Worm (Caenorhabditis elegans) whole organism, mixed stage, embryonic: ENCODE measurements around the gene C27C12.3.

Source experiments
- elt-1 ChIP-seq: sonication (generic microtip); optimal IDR thresholded peaks from 2 replicates; lab custom pipeline; 2017; ENCODE audit warnings: missing genetic modification characterization, mild to moderate bottlenecking, missing compliant biosample characterization, antibody characterized with exemption, moderate library complexity, borderline replicate concordance; ENCODE audit not compliant: insufficient read depth
- ham-2 ChIP-seq: fragments of 200-800 bp; sonication (Bioruptor generic); optimal IDR thresholded peaks from 2 replicates; lab custom pipeline; 2018; ENCODE audit warnings: mild to moderate bottlenecking, missing genetic modification characterization, missing compliant biosample characterization
- lin-32 ChIP-seq: fragments of 200-800 bp; sonication (Bioruptor generic); optimal IDR thresholded peaks from 2 replicates; lab custom pipeline; 2018; ENCODE audit warnings: mild to moderate bottlenecking, missing genetic modification characterization, missing compliant biosample characterization
- lsy-2 ChIP-seq: fragments of 150-350 bp; optimal IDR thresholded peaks from 2 replicates; lab custom pipeline; 2014; ENCODE audit warnings: missing biosample characterization, missing genetic modification characterization
- nhr-12 ChIP-seq: fragments of 150-350 bp; optimal IDR thresholded peaks from 2 replicates; lab custom pipeline; 2014; ENCODE audit warnings: missing biosample characterization, missing genetic modification characterization
- nhr-237 ChIP-seq: fragments of 150-350 bp; optimal IDR thresholded peaks from 2 replicates; lab custom pipeline; 2014; ENCODE audit warnings: missing biosample characterization, missing genetic modification characterization
- nhr-28 ChIP-seq: fragments of 150-350 bp; optimal IDR thresholded peaks from 2 replicates; lab custom pipeline; 2014; ENCODE audit warnings: missing biosample characterization, missing genetic modification characterization
- snpc-4 ChIP-seq: fragments of 150-350 bp; optimal IDR thresholded peaks from 2 replicates; lab custom pipeline; 2014; ENCODE audit warnings: missing biosample characterization, missing genetic modification characterization

DNA sequence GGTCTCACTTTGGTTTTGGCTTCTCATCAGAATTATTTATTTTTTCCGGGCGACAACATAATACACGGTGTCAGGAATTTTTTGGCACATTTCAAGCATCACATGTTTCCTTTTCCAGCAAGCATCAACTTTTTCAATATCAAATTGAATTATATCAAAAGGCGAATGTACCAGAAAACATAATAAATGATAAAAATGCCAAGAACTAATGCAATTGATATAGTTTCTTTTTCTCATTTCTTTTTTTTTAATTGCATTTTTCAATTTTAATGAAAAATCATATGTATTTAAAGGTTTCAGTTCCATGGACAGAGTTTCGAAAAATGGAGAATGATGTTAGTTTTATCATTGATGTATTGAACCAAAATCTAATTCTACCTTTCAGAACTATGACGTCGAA is 34.1 kb downstream of the C27C12.3 start, which contains the start of gene dpf-2:
- TF ChIP-seq nhr-28 (tag; lab: Kevin White, UChicago) (no peak), ham-2 (GFP tag; lab: Kevin White, UChicago) (no peak), nhr-237 (tag; lab: Kevin White, UChicago) (no peak), nhr-12 (tag; lab: Kevin White, UChicago) (no peak), lsy-2 (tag; lab: Kevin White, UChicago) (no peak), lin-32 (no peak), snpc-4 (tag; lab: Kevin White, UChicago) (no peak), elt-1 (no peak)
